Fruit fly (Drosophila melanogaster) whole organism, pupa: ENCODE data around the gene ThrRS.

Experiments
- CG9948 ChIP-seq: fragments of 200-800 bp; sonication (Bioruptor generic); optimal IDR thresholded peaks from 2 replicates; lab custom pipeline; 2018; ENCODE audit warnings: missing biosample characterization, mild to moderate bottlenecking, missing genetic modification characterization, moderate library complexity
- Pif1B ChIP-seq: fragments of 200-800 bp; sonication (Bioruptor generic); optimal IDR thresholded peaks from 3 replicates; lab custom pipeline; 2016; ENCODE audit warnings: missing biosample characterization, missing genetic modification characterization
- Snoo ChIP-seq: fragments of 200-800 bp; sonication (Bioruptor generic); optimal IDR thresholded peaks from 3 replicates; lab custom pipeline; 2017; ENCODE audit warnings: missing biosample characterization, mild to moderate bottlenecking, missing genetic modification characterization, inconsistent platforms

- TF ChIP-seq Snoo (tag; lab: Kevin White, UChicago): no peak
- no peak for TF ChIP-seq CG9948
- TF ChIP-seq Pif1B (GFP tag; lab: Kevin White, UChicago): no peak
Observed at dm6 chr2L:12091522-12091921, 12.0 kb upstream of the ThrRS start, which contains the start of gene Pex19.
